Worm (Caenorhabditis elegans): ENCODE measurements around the gene T11G6.4.

ce11 chrIV:10851136-10851535, 597 bp downstream of the T11G6.4 start:
- TF ChIP-seq med-1 (GFP tag; optimal IDR thresholded peaks at IDR 0.05; ENCODE audit: insufficient read depth), result no peak
- no peak for TF ChIP-seq flt-1 (GFP tag; IDR thresholded peaks at IDR 0.05)
- TF ChIP-seq ztf-23 (GFP tag; IDR thresholded peaks at IDR 0.05), result no peak
- no peak for TF ChIP-seq klf-2 (GFP tag; conservative IDR thresholded peaks at IDR 0.05)
- TF ChIP-seq ref-1 (GFP tag; conservative IDR thresholded peaks at IDR 0.05), result no peak
- TF ChIP-seq ztf-29 (GFP tag; IDR thresholded peaks at IDR 0.05), result no peak
- no peak for TF ChIP-seq cog-1 (tag; optimal IDR thresholded peaks at IDR 0.05)
- no peak for TF ChIP-seq T22C8.4 (GFP tag; IDR thresholded peaks at IDR 0.05)

All from whole organism, midembryonic.